Worm (Caenorhabditis elegans) whole organism, mixed stage, embryonic: ENCODE results near the gene ZK1251.3.

ENCODE experiments used
- blmp-1 ChIP-seq: fragments of 150-350 bp; optimal IDR thresholded peaks from 2 replicates; lab custom pipeline; 2014; ENCODE audit warnings: missing biosample characterization, missing genetic modification characterization
- ceh-39 ChIP-seq: fragments of 150-350 bp; optimal IDR thresholded peaks from 2 replicates; lab custom pipeline; 2014; ENCODE audit warnings: missing biosample characterization, missing genetic modification characterization
- ceh-43 ChIP-seq: fragments of 200-800 bp; sonication (Bioruptor generic); optimal IDR thresholded peaks from 2 replicates; lab custom pipeline; 2018; ENCODE audit warnings: mild to moderate bottlenecking, missing genetic modification characterization, moderate library complexity, missing compliant biosample characterization
- ceh-83 ChIP-seq: fragments of 200-800 bp; sonication (Bioruptor generic); optimal IDR thresholded peaks from 2 replicates; lab custom pipeline; 2018; ENCODE audit warnings: mild to moderate bottlenecking, missing genetic modification characterization, missing compliant biosample characterization
- ces-1 ChIP-seq: fragments of 150-350 bp; optimal IDR thresholded peaks from 2 replicates; lab custom pipeline; 2014; ENCODE audit warnings: missing biosample characterization, missing genetic modification reagents, missing genetic modification characterization
- drap-1 ChIP-seq: fragments of 200-800 bp; sonication (Bioruptor generic); optimal IDR thresholded peaks from 3 replicates; lab custom pipeline; 2018; ENCODE audit warnings: mild to moderate bottlenecking, missing genetic modification characterization, missing compliant biosample characterization
- elt-1 ChIP-seq: sonication (generic microtip); optimal IDR thresholded peaks from 2 replicates; lab custom pipeline; 2017; ENCODE audit warnings: missing genetic modification characterization, mild to moderate bottlenecking, missing compliant biosample characterization, antibody characterized with exemption, moderate library complexity, borderline replicate concordance; ENCODE audit not compliant: insufficient read depth
- flh-1 ChIP-seq: fragments of 200-800 bp; sonication (Bioruptor generic); optimal IDR thresholded peaks from 2 replicates; lab custom pipeline; 2018; ENCODE audit warnings: mild to moderate bottlenecking, missing genetic modification characterization, moderate library complexity, missing compliant biosample characterization
- ham-2 ChIP-seq: fragments of 200-800 bp; sonication (Bioruptor generic); optimal IDR thresholded peaks from 2 replicates; lab custom pipeline; 2018; ENCODE audit warnings: mild to moderate bottlenecking, missing genetic modification characterization, missing compliant biosample characterization
- hlh-1 ChIP-seq: fragments of 150-350 bp; optimal IDR thresholded peaks from 2 replicates; lab custom pipeline; 2014; ENCODE audit warnings: missing biosample characterization, missing genetic modification reagents, missing genetic modification characterization
- lin-32 ChIP-seq: fragments of 200-800 bp; sonication (Bioruptor generic); optimal IDR thresholded peaks from 2 replicates; lab custom pipeline; 2018; ENCODE audit warnings: mild to moderate bottlenecking, missing genetic modification characterization, missing compliant biosample characterization
- lsy-2 ChIP-seq: fragments of 150-350 bp; optimal IDR thresholded peaks from 2 replicates; lab custom pipeline; 2014; ENCODE audit warnings: missing biosample characterization, missing genetic modification characterization
- mab-5 ChIP-seq: fragments of 150-350 bp; optimal IDR thresholded peaks from 2 replicates; lab custom pipeline; 2014; ENCODE audit warnings: missing biosample characterization, missing genetic modification characterization
- mep-1 ChIP-seq: fragments of 150-350 bp; optimal IDR thresholded peaks from 2 replicates; lab custom pipeline; 2017; ENCODE audit warnings: missing biosample characterization, missing genetic modification reagents, missing genetic modification characterization, inconsistent platforms
- mls-2 ChIP-seq: sonication (generic microtip); optimal IDR thresholded peaks from 2 replicates; lab custom pipeline; 2016; ENCODE audit warnings: mild to moderate bottlenecking, missing genetic modification characterization, moderate library complexity, missing compliant biosample characterization
- nhr-12 ChIP-seq: fragments of 150-350 bp; optimal IDR thresholded peaks from 2 replicates; lab custom pipeline; 2014; ENCODE audit warnings: missing biosample characterization, missing genetic modification characterization
- nhr-2 ChIP-seq: fragments of 150-350 bp; optimal IDR thresholded peaks from 2 replicates; lab custom pipeline; 2014; ENCODE audit warnings: missing biosample characterization, missing genetic modification characterization
- nhr-237 ChIP-seq: fragments of 150-350 bp; optimal IDR thresholded peaks from 2 replicates; lab custom pipeline; 2014; ENCODE audit warnings: missing biosample characterization, missing genetic modification characterization
- nhr-28 ChIP-seq: fragments of 150-350 bp; optimal IDR thresholded peaks from 2 replicates; lab custom pipeline; 2014; ENCODE audit warnings: missing biosample characterization, missing genetic modification characterization
- nhr-76 ChIP-seq: sonication (generic microtip); optimal IDR thresholded peaks from 2 replicates; lab custom pipeline; 2017; ENCODE audit warnings: missing biosample characterization, missing genetic modification characterization
- pha-4 ChIP-seq: fragments of 150-350 bp; optimal IDR thresholded peaks from 2 replicates; lab custom pipeline; 2018; ENCODE audit warnings: missing biosample characterization, missing genetic modification reagents, missing genetic modification characterization
- snpc-4 ChIP-seq: fragments of 150-350 bp; optimal IDR thresholded peaks from 2 replicates; lab custom pipeline; 2014; ENCODE audit warnings: missing biosample characterization, missing genetic modification characterization
- sptf-1 ChIP-seq: sonication (generic microtip); optimal IDR thresholded peaks from 2 replicates; lab custom pipeline; 2017; ENCODE audit warnings: mild to moderate bottlenecking, missing genetic modification characterization, moderate library complexity, missing compliant biosample characterization
- tbx-8 ChIP-seq: fragments of 200-800 bp; sonication (Bioruptor generic); optimal IDR thresholded peaks from 2 replicates; lab custom pipeline; 2018; ENCODE audit warnings: mild to moderate bottlenecking, missing genetic modification characterization, moderate library complexity, missing compliant biosample characterization
- unc-120 ChIP-seq: sonication (generic microtip); optimal IDR thresholded peaks from 2 replicates; lab custom pipeline; 2017; ENCODE audit warnings: missing genetic modification characterization, missing compliant biosample characterization; ENCODE audit not compliant: poor library complexity, severe bottlenecking
- unc-39 ChIP-seq: fragments of 150-350 bp; optimal IDR thresholded peaks from 2 replicates; lab custom pipeline; 2014; ENCODE audit warnings: missing biosample characterization, missing genetic modification characterization
- unc-62 ChIP-seq: fragments of 150-350 bp; optimal IDR thresholded peaks from 2 replicates; lab custom pipeline; 2014; ENCODE audit warnings: missing biosample characterization, missing genetic modification reagents, missing genetic modification characterization
- zip-8 ChIP-seq: fragments of 150-350 bp; optimal IDR thresholded peaks from 2 replicates; lab custom pipeline; 2014; ENCODE audit warnings: missing biosample characterization, missing genetic modification characterization
- ztf-11 ChIP-seq: fragments of 150-350 bp; optimal IDR thresholded peaks from 2 replicates; lab custom pipeline; 2014; ENCODE audit warnings: missing biosample characterization, missing genetic modification characterization

The ZK1251.3 gene

DNA sequence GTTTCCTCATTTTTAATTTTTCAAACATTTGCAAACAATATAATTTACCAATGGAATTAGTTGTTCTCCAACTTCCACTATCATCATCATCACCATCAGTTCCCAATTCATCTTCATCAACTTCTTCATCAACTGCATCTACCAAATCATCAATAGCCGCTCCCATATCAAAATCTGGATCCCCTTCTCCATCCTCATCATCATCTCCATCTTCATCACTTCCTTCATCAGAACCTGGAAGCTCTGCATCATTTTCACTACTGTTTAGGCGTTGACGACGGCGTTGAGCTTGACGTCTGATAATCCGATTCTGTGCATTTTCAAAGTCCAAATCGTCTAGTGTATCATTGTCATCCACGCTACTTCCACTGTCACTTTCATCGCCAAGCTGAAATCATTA lies 14.4 kb downstream of the ZK1251.3 start:
- no peak for TF ChIP-seq sptf-1 (tag; lab: Kevin White, UChicago)
- no peak for TF ChIP-seq pha-4 (tag; lab: Kevin White, UChicago)
- no peak for TF ChIP-seq nhr-12
- no peak for TF ChIP-seq nhr-237 (tag; lab: Kevin White, UChicago)
- no peak for TF ChIP-seq ceh-39 (tag; lab: Kevin White, UChicago)
- no peak for TF ChIP-seq hlh-1 (tag; lab: Kevin White, UChicago)
- TF ChIP-seq mab-5 (tag; lab: Kevin White, UChicago): no peak
- no peak for TF ChIP-seq elt-1 (tag; lab: Kevin White, UChicago)
- no peak for TF ChIP-seq unc-39 (tag; lab: Kevin White, UChicago)
- no peak for TF ChIP-seq ceh-83 (GFP tag; lab: Kevin White, UChicago)
- no peak for TF ChIP-seq ham-2 (GFP tag; lab: Kevin White, UChicago)
- TF ChIP-seq unc-120 (tag; lab: Kevin White, UChicago): no peak
- no peak for TF ChIP-seq nhr-76
- no peak for TF ChIP-seq unc-62

- TF ChIP-seq sptf-1 (tag; lab: Kevin White, UChicago): no peak
- no peak for TF ChIP-seq pha-4 (tag; lab: Kevin White, UChicago)
- TF ChIP-seq flh-1: no peak
- TF ChIP-seq unc-39 (tag; lab: Kevin White, UChicago): no peak
- TF ChIP-seq ztf-11 (tag; lab: Kevin White, UChicago): no peak
Measured at ce11 chrIV:9699062-9699461, 15.6 kb downstream of the ZK1251.3 start.

- TF ChIP-seq mep-1: peak; percentile 57
- peak; percentile 97 for TF ChIP-seq lsy-2 (tag; lab: Kevin White, UChicago)
- TF ChIP-seq mls-2 (tag; lab: Kevin White, UChicago): no peak
Measured at ce11 chrIV:9706704-9707197, 23.3 kb downstream of the ZK1251.3 start, which contains the start of the genes dcaf-1 and dph-3. dcaf-1 (minus strand) TSS chrIV:9706723. dph-3 (plus strand) TSS chrIV:9707147.

ce11 chrIV:9709205-9709604 lies 25.7 kb downstream of the ZK1251.3 start, which contains the start of gene ant-1.3:
ant-1.3 (minus strand) TSS chrIV:9709305.
- no peak for TF ChIP-seq nhr-12
- TF ChIP-seq elt-1 (tag; lab: Kevin White, UChicago): no peak
- TF ChIP-seq mep-1: no peak
- TF ChIP-seq unc-39 (tag; lab: Kevin White, UChicago): no peak
- TF ChIP-seq snpc-4 (tag; lab: Kevin White, UChicago): no peak
- TF ChIP-seq tbx-8 (GFP tag; lab: Kevin White, UChicago): no peak
- TF ChIP-seq mab-5 (tag; lab: Kevin White, UChicago): no peak
- TF ChIP-seq drap-1: no peak
- TF ChIP-seq ztf-11 (tag; lab: Kevin White, UChicago): no peak
- no peak for TF ChIP-seq zip-8 (tag; lab: Kevin White, UChicago)
- no peak for TF ChIP-seq lin-32 (GFP tag; lab: Kevin White, UChicago)
- no peak for TF ChIP-seq ceh-43
- no peak for TF ChIP-seq nhr-2 (tag; lab: Kevin White, UChicago)
- no peak for TF ChIP-seq pha-4 (tag; lab: Kevin White, UChicago)
- no peak for TF ChIP-seq mls-2 (tag; lab: Kevin White, UChicago)

DNA sequence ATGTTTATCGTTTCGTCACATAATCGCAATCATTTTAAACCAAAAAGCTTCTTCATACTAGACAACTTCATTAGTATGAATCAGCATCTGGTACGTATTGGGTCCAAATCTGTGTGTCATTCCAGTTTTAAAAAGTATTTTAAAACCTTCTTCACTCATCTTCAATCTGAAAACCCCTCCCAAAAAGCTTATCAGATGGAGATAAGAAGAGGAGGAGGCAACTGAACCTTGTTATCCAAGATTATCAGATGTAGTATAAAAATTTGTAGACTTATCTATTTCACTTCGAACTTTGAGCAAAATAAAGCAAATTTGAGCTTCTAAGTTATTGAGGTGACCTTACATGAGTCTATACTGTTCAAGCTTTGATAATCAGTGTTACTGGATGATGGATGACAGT lies 26.4 kb downstream of the ZK1251.3 start, which contains the start of gene nhr-38:
Gene nhr-38, plus strand, starts transcription at position 301 of the 400 bp plus-strand sequence.
- TF ChIP-seq nhr-28 (tag; lab: Kevin White, UChicago) (no peak), nhr-237 (tag; lab: Kevin White, UChicago) (no peak), mls-2 (tag; lab: Kevin White, UChicago) (no peak), nhr-2 (tag; lab: Kevin White, UChicago) (no peak), unc-39 (tag; lab: Kevin White, UChicago) (no peak), drap-1 (no peak), mep-1 (no peak), blmp-1 (no peak), zip-8 (tag; lab: Kevin White, UChicago) (no peak), ceh-43 (no peak), ces-1 (GFP tag; lab: Kevin White, UChicago) (no peak), ceh-83 (GFP tag; lab: Kevin White, UChicago) (no peak), tbx-8 (GFP tag; lab: Kevin White, UChicago) (no peak), ceh-39 (tag; lab: Kevin White, UChicago) (no peak)
